Worm (Caenorhabditis elegans): ENCODE data around the gene F53E10.5.

DNA sequence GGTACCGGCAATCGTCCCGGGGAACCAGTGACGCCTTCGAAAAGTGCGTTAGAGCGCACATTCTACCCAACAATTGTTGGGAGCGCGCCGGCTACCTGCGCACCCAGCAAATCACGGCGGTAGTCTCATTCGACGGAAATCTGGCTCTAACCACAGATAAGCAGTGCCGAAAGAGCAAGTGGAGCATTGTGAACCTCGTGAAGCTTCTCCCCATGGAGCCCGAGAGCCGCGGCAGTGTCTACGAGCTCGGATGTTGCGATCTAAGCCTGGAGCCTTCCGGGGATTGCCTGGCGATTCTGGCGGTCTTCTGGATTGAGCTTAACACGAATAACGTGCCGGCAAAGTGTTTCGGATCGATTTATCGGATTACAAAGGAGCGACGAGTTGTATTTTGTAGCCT, 40.8 kb upstream of the F53E10.5 start:
- TF ChIP-seq fkh-10 (GFP tag; optimal IDR thresholded peaks at IDR 0.05): no peak
- TF ChIP-seq snpc-4 (tag; optimal IDR thresholded peaks at IDR 0.05): no peak
- no peak for TF ChIP-seq ama-1 (optimal IDR thresholded peaks at IDR 0.05)
- no peak for TF ChIP-seq daf-8 (GFP tag; IDR thresholded peaks at IDR 0.05)
- TF ChIP-seq aly-2 (tag; optimal IDR thresholded peaks at IDR 0.05): no peak
- no peak for TF ChIP-seq gei-8 (GFP tag; optimal IDR thresholded peaks at IDR 0.05)
- no peak for TF ChIP-seq pqm-1 (tag; optimal IDR thresholded peaks at IDR 0.05)
- TF ChIP-seq skn-1 (tag; optimal IDR thresholded peaks at IDR 0.05): no peak

All from whole organism, L4 larva.